Worm (Caenorhabditis elegans): ENCODE data around the gene Y39A3A.4.

- TF ChIP-seq nhr-11 (tag; optimal IDR thresholded peaks at IDR 0.05) (no peak), nhr-237 (tag; optimal IDR thresholded peaks at IDR 0.05) (no peak), lsy-2 (tag; optimal IDR thresholded peaks at IDR 0.05) (no peak), R02D3.7 (tag; optimal IDR thresholded peaks at IDR 0.05) (no peak), F37D6.2 (tag; optimal IDR thresholded peaks at IDR 0.05) (no peak)
Observed at ce11 chrIII:2054084-2054483, 22.3 kb downstream of the Y39A3A.4 start, which contains the start of gene M01E10.3.

All from whole organism, L4 larva.